Worm (Caenorhabditis elegans) whole organism, mixed stage, embryonic: Measurements from ENCODE around the gene unc-85.

Source experiments
- M03D4.4 ChIP-seq: sonication (generic microtip); optimal IDR thresholded peaks from 2 replicates; lab custom pipeline; 2017; ENCODE audit warnings: mild to moderate bottlenecking, missing genetic modification characterization, missing compliant biosample characterization
- bed-3 ChIP-seq: fragments of 200-800 bp; sonication (Bioruptor generic); optimal IDR thresholded peaks from 3 replicates; lab custom pipeline; 2018; ENCODE audit warnings: mild to moderate bottlenecking, missing genetic modification characterization, moderate library complexity, missing compliant biosample characterization
- blmp-1 ChIP-seq: fragments of 150-350 bp; optimal IDR thresholded peaks from 2 replicates; lab custom pipeline; 2014; ENCODE audit warnings: missing biosample characterization, missing genetic modification characterization
- ceh-39 ChIP-seq: fragments of 150-350 bp; optimal IDR thresholded peaks from 2 replicates; lab custom pipeline; 2014; ENCODE audit warnings: missing biosample characterization, missing genetic modification characterization
- ceh-43 ChIP-seq: fragments of 200-800 bp; sonication (Bioruptor generic); optimal IDR thresholded peaks from 2 replicates; lab custom pipeline; 2018; ENCODE audit warnings: mild to moderate bottlenecking, missing genetic modification characterization, moderate library complexity, missing compliant biosample characterization
- ceh-83 ChIP-seq: fragments of 200-800 bp; sonication (Bioruptor generic); optimal IDR thresholded peaks from 2 replicates; lab custom pipeline; 2018; ENCODE audit warnings: mild to moderate bottlenecking, missing genetic modification characterization, missing compliant biosample characterization
- ces-1 ChIP-seq: fragments of 150-350 bp; optimal IDR thresholded peaks from 2 replicates; lab custom pipeline; 2014; ENCODE audit warnings: missing biosample characterization, missing genetic modification reagents, missing genetic modification characterization
- cnd-1 ChIP-seq: fragments of 200-800 bp; sonication (Bioruptor generic); optimal IDR thresholded peaks from 2 replicates; lab custom pipeline; 2018; ENCODE audit warnings: mild to moderate bottlenecking, missing genetic modification characterization, missing compliant biosample characterization
- flh-1 ChIP-seq: fragments of 200-800 bp; sonication (Bioruptor generic); optimal IDR thresholded peaks from 2 replicates; lab custom pipeline; 2018; ENCODE audit warnings: mild to moderate bottlenecking, missing genetic modification characterization, moderate library complexity, missing compliant biosample characterization
- ham-2 ChIP-seq: fragments of 200-800 bp; sonication (Bioruptor generic); optimal IDR thresholded peaks from 2 replicates; lab custom pipeline; 2018; ENCODE audit warnings: mild to moderate bottlenecking, missing genetic modification characterization, missing compliant biosample characterization
- hlh-1 ChIP-seq: fragments of 150-350 bp; optimal IDR thresholded peaks from 2 replicates; lab custom pipeline; 2014; ENCODE audit warnings: missing biosample characterization, missing genetic modification reagents, missing genetic modification characterization
- lin-13 ChIP-seq: fragments of 150-350 bp; optimal IDR thresholded peaks from 2 replicates; lab custom pipeline; 2014; ENCODE audit warnings: missing biosample characterization, missing genetic modification characterization
- lin-32 ChIP-seq: fragments of 200-800 bp; sonication (Bioruptor generic); optimal IDR thresholded peaks from 2 replicates; lab custom pipeline; 2018; ENCODE audit warnings: mild to moderate bottlenecking, missing genetic modification characterization, missing compliant biosample characterization
- lsy-2 ChIP-seq: fragments of 150-350 bp; optimal IDR thresholded peaks from 2 replicates; lab custom pipeline; 2014; ENCODE audit warnings: missing biosample characterization, missing genetic modification characterization
- mab-5 ChIP-seq: fragments of 150-350 bp; optimal IDR thresholded peaks from 2 replicates; lab custom pipeline; 2014; ENCODE audit warnings: missing biosample characterization, missing genetic modification characterization
- mep-1 ChIP-seq: fragments of 150-350 bp; optimal IDR thresholded peaks from 2 replicates; lab custom pipeline; 2017; ENCODE audit warnings: missing biosample characterization, missing genetic modification reagents, missing genetic modification characterization, inconsistent platforms
- mls-2 ChIP-seq: sonication (generic microtip); optimal IDR thresholded peaks from 2 replicates; lab custom pipeline; 2016; ENCODE audit warnings: mild to moderate bottlenecking, missing genetic modification characterization, moderate library complexity, missing compliant biosample characterization
- nhr-12 ChIP-seq: fragments of 150-350 bp; optimal IDR thresholded peaks from 2 replicates; lab custom pipeline; 2014; ENCODE audit warnings: missing biosample characterization, missing genetic modification characterization
- nhr-237 ChIP-seq: fragments of 150-350 bp; optimal IDR thresholded peaks from 2 replicates; lab custom pipeline; 2014; ENCODE audit warnings: missing biosample characterization, missing genetic modification characterization
- nhr-28 ChIP-seq: fragments of 150-350 bp; optimal IDR thresholded peaks from 2 replicates; lab custom pipeline; 2014; ENCODE audit warnings: missing biosample characterization, missing genetic modification characterization
- nhr-76 ChIP-seq: sonication (generic microtip); optimal IDR thresholded peaks from 2 replicates; lab custom pipeline; 2017; ENCODE audit warnings: missing biosample characterization, missing genetic modification characterization
- pha-4 ChIP-seq: fragments of 150-350 bp; optimal IDR thresholded peaks from 2 replicates; lab custom pipeline; 2018; ENCODE audit warnings: missing biosample characterization, missing genetic modification reagents, missing genetic modification characterization
- sem-2 ChIP-seq: fragments of 200-800 bp; sonication (Bioruptor generic); optimal IDR thresholded peaks from 2 replicates; lab custom pipeline; 2018; ENCODE audit warnings: mild to moderate bottlenecking, missing genetic modification characterization, missing compliant biosample characterization
- snpc-4 ChIP-seq: fragments of 150-350 bp; optimal IDR thresholded peaks from 2 replicates; lab custom pipeline; 2014; ENCODE audit warnings: missing biosample characterization, missing genetic modification characterization
- sptf-1 ChIP-seq: sonication (generic microtip); optimal IDR thresholded peaks from 2 replicates; lab custom pipeline; 2017; ENCODE audit warnings: mild to moderate bottlenecking, missing genetic modification characterization, moderate library complexity, missing compliant biosample characterization
- unc-120 ChIP-seq: sonication (generic microtip); optimal IDR thresholded peaks from 2 replicates; lab custom pipeline; 2017; ENCODE audit warnings: missing genetic modification characterization, missing compliant biosample characterization; ENCODE audit not compliant: poor library complexity, severe bottlenecking
- unc-39 ChIP-seq: fragments of 150-350 bp; optimal IDR thresholded peaks from 2 replicates; lab custom pipeline; 2014; ENCODE audit warnings: missing biosample characterization, missing genetic modification characterization
- unc-62 ChIP-seq: fragments of 150-350 bp; optimal IDR thresholded peaks from 2 replicates; lab custom pipeline; 2014; ENCODE audit warnings: missing biosample characterization, missing genetic modification reagents, missing genetic modification characterization
- zip-8 ChIP-seq: fragments of 150-350 bp; optimal IDR thresholded peaks from 2 replicates; lab custom pipeline; 2014; ENCODE audit warnings: missing biosample characterization, missing genetic modification characterization
- ztf-11 ChIP-seq: fragments of 150-350 bp; optimal IDR thresholded peaks from 2 replicates; lab custom pipeline; 2014; ENCODE audit warnings: missing biosample characterization, missing genetic modification characterization

Gene unc-85

DNA sequence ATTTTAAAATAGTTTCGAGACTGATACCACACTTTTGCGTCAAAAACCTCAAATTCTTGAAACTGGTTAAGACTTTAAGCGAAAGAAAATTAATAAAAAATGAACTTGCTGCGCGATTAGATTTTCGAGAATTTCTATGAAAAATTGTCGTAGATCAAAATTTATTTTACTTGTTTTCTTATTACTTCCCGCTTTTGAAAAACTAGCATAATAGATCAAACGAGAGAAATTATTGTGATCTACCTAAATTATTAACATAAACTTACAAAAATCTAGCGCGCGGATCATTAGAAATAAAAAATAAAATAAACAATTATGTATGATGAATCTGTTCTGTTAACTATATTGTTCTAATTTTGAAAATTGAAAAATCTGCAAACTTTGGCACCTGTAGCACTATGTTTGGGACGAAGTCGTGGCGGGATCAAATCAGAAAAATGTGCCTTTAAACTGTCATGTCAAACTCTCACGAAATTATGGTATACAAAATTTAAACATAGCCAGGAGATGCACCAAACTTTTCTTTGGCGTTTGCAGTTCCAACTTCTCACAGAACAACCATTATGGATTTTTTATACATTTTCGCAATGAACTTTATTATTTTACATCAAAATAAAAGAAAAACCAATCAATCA lies 25.0 kb downstream of the unc-85 start:
- no peak for TF ChIP-seq blmp-1 (tag; lab: Kevin White, UChicago)
- TF ChIP-seq mep-1 (tag; lab: Kevin White, UChicago), result no peak
- no peak for TF ChIP-seq sptf-1 (tag; lab: Kevin White, UChicago)
- no peak for TF ChIP-seq cnd-1 (tag; lab: Kevin White, UChicago)
- TF ChIP-seq M03D4.4 (tag; lab: Kevin White, UChicago), result no peak
- no peak for TF ChIP-seq nhr-12 (tag; lab: Kevin White, UChicago)
- no peak for TF ChIP-seq ztf-11 (tag; lab: Kevin White, UChicago)

DNA sequence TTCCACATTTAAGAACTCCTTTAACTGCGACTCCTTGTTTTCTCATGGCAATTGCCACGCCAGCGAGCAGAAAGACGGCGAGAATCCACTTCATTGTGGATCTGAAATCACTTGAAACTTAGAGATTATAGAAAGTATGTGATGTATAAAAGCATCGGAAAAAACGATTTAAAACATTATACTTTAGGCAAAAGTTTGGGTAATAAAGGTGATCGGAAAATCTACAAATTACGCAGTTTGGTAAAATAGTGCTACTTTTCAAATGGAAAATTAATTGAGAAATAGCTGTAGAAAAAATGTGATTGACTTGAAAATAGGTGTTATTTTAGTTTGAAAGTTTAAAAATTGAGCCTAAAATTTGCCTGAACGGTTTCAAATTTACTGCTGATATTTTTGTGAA lies 25.9 kb downstream of the unc-85 start, which contains the start of gene ttr-41:
Gene ttr-41, minus strand, starts transcription at position 101 of the 400 bp plus-strand sequence.
- TF ChIP-seq cnd-1 (tag; lab: Kevin White, UChicago), result no peak
- no peak for TF ChIP-seq lsy-2
- TF ChIP-seq lin-13, result no peak
- no peak for TF ChIP-seq sem-2 (GFP tag; lab: Kevin White, UChicago)
- TF ChIP-seq zip-8 (tag; lab: Kevin White, UChicago), result no peak
- no peak for TF ChIP-seq snpc-4 (tag; lab: Kevin White, UChicago)
- no peak for TF ChIP-seq unc-62 (GFP tag; lab: Kevin White, UChicago)
- TF ChIP-seq unc-39, result no peak
- no peak for TF ChIP-seq flh-1 (GFP tag; lab: Kevin White, UChicago)
- no peak for TF ChIP-seq blmp-1 (tag; lab: Kevin White, UChicago)
- TF ChIP-seq ceh-39, result no peak
- TF ChIP-seq ceh-43, result no peak
- no peak for TF ChIP-seq ceh-83 (GFP tag; lab: Kevin White, UChicago)
- TF ChIP-seq, all 35 proteins: peak for 0

DNA sequence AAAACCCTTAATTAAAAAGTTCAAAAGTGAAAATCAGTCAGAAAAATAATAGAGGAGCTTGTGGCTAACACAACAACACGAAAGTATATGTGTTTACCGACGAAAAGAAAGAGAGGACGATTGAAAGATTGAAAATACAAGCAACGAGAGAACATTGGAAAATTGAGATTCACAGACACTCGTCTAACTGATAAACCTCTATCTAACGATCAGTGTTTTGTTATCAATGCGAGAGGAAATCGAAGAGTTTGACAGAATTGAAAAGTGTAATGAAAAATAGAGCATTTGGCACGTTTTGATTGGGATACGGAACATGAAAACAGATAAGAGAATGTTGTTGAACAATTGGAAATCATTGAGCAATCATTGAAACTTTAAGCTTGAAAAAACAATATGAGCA lies 26.8 kb downstream of the unc-85 start:
- TF ChIP-seq mab-5 (tag; lab: Kevin White, UChicago) (no peak), unc-120 (tag; lab: Kevin White, UChicago) (no peak), lin-32 (no peak), bed-3 (GFP tag; lab: Kevin White, UChicago) (no peak), blmp-1 (tag; lab: Kevin White, UChicago) (no peak), unc-39 (no peak), ceh-83 (GFP tag; lab: Kevin White, UChicago) (no peak), pha-4 (tag; lab: Kevin White, UChicago) (no peak)

DNA sequence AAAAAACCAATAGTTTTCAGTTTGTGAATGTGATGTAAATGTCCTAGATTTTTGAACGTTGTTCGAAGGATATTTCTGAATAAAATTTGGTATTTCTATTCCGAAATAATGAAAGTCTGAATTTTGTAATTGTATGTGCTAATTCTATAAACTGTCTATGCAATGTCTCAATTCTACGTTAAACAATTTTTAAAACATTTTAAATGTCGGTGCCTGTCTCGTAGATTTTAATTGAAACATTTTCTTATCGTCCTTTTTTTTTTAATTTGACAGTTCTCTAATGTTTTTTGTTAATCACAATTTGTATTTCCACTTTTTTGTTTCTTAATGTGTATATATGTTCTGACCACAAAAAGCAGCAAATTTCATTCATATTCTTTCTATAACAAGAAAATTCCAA lies 27.9 kb downstream of the unc-85 start, which contains the start of gene F41C3.7:
Gene F41C3.7, plus strand, starts transcription at position 301 of the 400 bp plus-strand sequence.
- TF ChIP-seq nhr-76 (tag; lab: Kevin White, UChicago) (no peak), lin-32 (no peak), unc-39 (no peak), ham-2 (GFP tag; lab: Kevin White, UChicago) (no peak), mls-2 (tag; lab: Kevin White, UChicago) (no peak), mab-5 (tag; lab: Kevin White, UChicago) (no peak), bed-3 (GFP tag; lab: Kevin White, UChicago) (no peak), cnd-1 (tag; lab: Kevin White, UChicago) (no peak), lin-13 (no peak), mep-1 (tag; lab: Kevin White, UChicago) (no peak), pha-4 (tag; lab: Kevin White, UChicago) (no peak)

DNA sequence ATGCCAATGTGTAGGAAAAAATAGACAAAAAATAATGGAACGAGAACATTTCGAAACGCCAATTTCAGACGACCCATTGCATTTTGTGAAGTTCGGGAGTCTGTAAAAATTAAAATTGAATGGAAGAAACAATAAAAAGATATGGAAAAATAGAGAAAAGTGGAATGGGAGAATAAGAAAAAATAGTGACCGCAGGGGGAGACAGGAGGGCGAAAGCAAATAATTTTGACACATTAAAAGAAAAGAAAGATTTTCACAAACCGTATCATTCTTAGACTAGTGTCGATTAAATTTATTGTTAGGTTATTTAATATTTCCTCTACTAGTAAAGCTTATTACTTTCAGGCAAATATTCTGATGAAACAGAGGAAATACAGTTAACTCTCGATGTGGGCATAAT lies 32.0 kb downstream of the unc-85 start, which contains the start of gene F41C3.11:
Gene F41C3.11, minus strand, starts transcription at position 101 of the 400 bp plus-strand sequence.
- TF ChIP-seq nhr-28 (tag; lab: Kevin White, UChicago), result no peak
- no peak for TF ChIP-seq ces-1
- TF ChIP-seq bed-3 (GFP tag; lab: Kevin White, UChicago), result no peak
- TF ChIP-seq lin-13, result no peak
- TF ChIP-seq nhr-237, result no peak
- TF ChIP-seq pha-4 (tag; lab: Kevin White, UChicago), result no peak
- TF ChIP-seq snpc-4 (tag; lab: Kevin White, UChicago), result no peak
- no peak for TF ChIP-seq mls-2 (tag; lab: Kevin White, UChicago)
- no peak for TF ChIP-seq ham-2 (GFP tag; lab: Kevin White, UChicago)
- no peak for TF ChIP-seq lin-32
- TF ChIP-seq hlh-1 (tag; lab: Kevin White, UChicago), result no peak
- no peak for TF ChIP-seq cnd-1 (tag; lab: Kevin White, UChicago)
- no peak for TF ChIP-seq lsy-2
- TF ChIP-seq nhr-12 (tag; lab: Kevin White, UChicago), result no peak
- TF ChIP-seq unc-62 (GFP tag; lab: Kevin White, UChicago), result no peak
- no peak for TF ChIP-seq blmp-1 (tag; lab: Kevin White, UChicago)
- TF ChIP-seq ceh-39, result no peak
- no peak for TF ChIP-seq sptf-1 (tag; lab: Kevin White, UChicago)
- TF ChIP-seq, all 35 proteins: peak for 0
